Fruit fly (Drosophila melanogaster): ENCODE measurements around the gene Elo68beta.

dm6 chr3L:11102930-11103329 lies 1.4 kb upstream of the Elo68beta start, which contains the start of gene Elo68alpha:
- TF ChIP-seq CG8159 (tag; optimal IDR thresholded peaks at IDR 0.05), result no peak
- no peak for TF ChIP-seq fd96Ca (GFP tag; IDR thresholded peaks at IDR 0.05)
- no peak for TF ChIP-seq CG12605 (GFP tag; IDR thresholded peaks at IDR 0.05)
- no peak for TF ChIP-seq CG13204 (GFP tag; optimal IDR thresholded peaks at IDR 0.05)
- no peak for TF ChIP-seq CG10348 (GFP tag; IDR thresholded peaks at IDR 0.05)
- no peak for TF ChIP-seq CG34367 (tag; optimal IDR thresholded peaks at IDR 0.05)
